Fruit fly (Drosophila melanogaster): ENCODE data around the gene RPA2.
A peak's percentile ranks its signal among the peaks of the same experiment; 100 is the strongest.

The RPA2 gene

DNA sequence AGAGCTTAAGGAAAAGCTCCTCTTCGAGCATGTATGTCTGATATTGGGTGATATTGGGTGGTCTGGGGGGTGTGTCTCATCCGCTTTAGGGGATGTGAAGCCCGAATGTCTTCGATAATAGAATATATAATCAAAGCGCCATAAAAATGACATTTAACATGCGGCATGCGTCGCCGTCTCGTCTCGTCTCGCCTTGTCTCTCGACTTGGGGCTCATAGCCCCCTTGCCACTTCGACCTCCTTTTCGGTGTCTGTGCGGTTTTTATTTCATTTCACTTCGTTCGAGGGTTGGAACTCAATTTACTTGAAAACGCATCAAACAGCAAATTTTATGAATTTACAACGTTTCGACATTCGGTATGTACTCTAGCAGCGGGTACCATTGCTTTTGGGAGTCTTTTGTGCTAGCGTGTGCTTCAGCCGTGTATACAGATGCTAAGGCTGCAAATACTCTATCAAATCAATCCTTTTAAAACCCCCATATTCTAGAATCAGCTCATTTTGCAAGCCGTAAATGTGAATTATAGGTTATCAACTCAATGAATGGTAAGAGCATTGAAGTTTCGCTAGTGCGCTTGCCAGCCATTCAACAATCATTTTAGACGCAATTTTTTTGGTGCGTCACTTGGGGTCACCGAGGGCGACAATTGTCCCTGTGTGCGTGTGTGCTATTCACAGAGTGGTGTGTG, 24.6 kb upstream of the RPA2 start (continued):
- peak; percentile 72 for TF ChIP-seq CG12769 (tag; optimal IDR thresholded peaks at IDR 0.05)
- no peak for TF ChIP-seq B-H2 (GFP tag; optimal IDR thresholded peaks at IDR 0.05)
- peak; percentile 75 for TF ChIP-seq lmd (GFP tag; IDR thresholded peaks at IDR 0.05)
- TF ChIP-seq CG8281 (tag; optimal IDR thresholded peaks at IDR 0.05), result no peak
- TF ChIP-seq CG17328 (GFP tag; IDR thresholded peaks at IDR 0.05), result peak; percentile 57
- TF ChIP-seq CG4282 (GFP tag; optimal IDR thresholded peaks at IDR 0.05), result no peak
- no peak for TF ChIP-seq CG7357 (GFP tag; IDR thresholded peaks at IDR 0.05)
- no peak for TF ChIP-seq B-H1 (GFP tag; IDR thresholded peaks at IDR 0.05)
- no peak for TF ChIP-seq ab (GFP tag; optimal IDR thresholded peaks at IDR 0.05)
- no peak for TF ChIP-seq crp (GFP tag; optimal IDR thresholded peaks at IDR 0.05)
- TF ChIP-seq CG6813 (GFP tag; optimal IDR thresholded peaks at IDR 0.05), result no peak
- TF ChIP-seq CG2875 (GFP tag; optimal IDR thresholded peaks at IDR 0.05), result no peak
- peak; percentile 15 for TF ChIP-seq Mad (GFP tag; optimal IDR thresholded peaks at IDR 0.05)
- peak; percentile 69 for TF ChIP-seq Xbp1 (GFP tag; optimal IDR thresholded peaks at IDR 0.05)
- no peak for TF ChIP-seq CG17912 (GFP tag; optimal IDR thresholded peaks at IDR 0.05)
- TF ChIP-seq BEAF-32 (GFP tag; optimal IDR thresholded peaks at IDR 0.05), result no peak
- no peak for TF ChIP-seq CG2199 (GFP tag; IDR thresholded peaks at IDR 0.05)
- TF ChIP-seq usp (GFP tag; optimal IDR thresholded peaks at IDR 0.05), result no peak
- peak; percentile 20 for TF ChIP-seq tin (GFP tag; optimal IDR thresholded peaks at IDR 0.05)
- no peak for TF ChIP-seq CG6175 (GFP tag; IDR thresholded peaks at IDR 0.05)
- no peak for TF ChIP-seq sr (GFP tag; IDR thresholded peaks at IDR 0.05)
- TF ChIP-seq CG15514 (GFP tag; optimal IDR thresholded peaks at IDR 0.05), result no peak
- TF ChIP-seq E2f2 (GFP tag; IDR thresholded peaks at IDR 0.05), result peak; percentile 31; the same call in 1 of the 2 replicates
- TF ChIP-seq slbo (GFP tag; IDR thresholded peaks at IDR 0.05), result peak; percentile 73
- TF ChIP-seq lab (GFP tag; optimal IDR thresholded peaks at IDR 0.05), result peak; percentile 41
- no peak for TF ChIP-seq CG17568 (GFP tag; optimal IDR thresholded peaks at IDR 0.05)
- no peak for TF ChIP-seq CTCF (GFP tag; optimal IDR thresholded peaks at IDR 0.05)
- peak; percentile 61; the same call in 1 of the 2 replicates for TF ChIP-seq crol (GFP tag; IDR thresholded peaks at IDR 0.05)
- TF ChIP-seq hb (GFP tag; IDR thresholded peaks at IDR 0.05; ENCODE audit: partially characterized antibody), result no peak
- TF ChIP-seq CG9609 (GFP tag; optimal IDR thresholded peaks at IDR 0.05), result peak; percentile 34
- TF ChIP-seq C15 (GFP tag; IDR thresholded peaks at IDR 0.05), result no peak
- TF ChIP-seq chn (GFP tag; optimal IDR thresholded peaks at IDR 0.05), result peak; percentile 43
- peak; percentile 46 for TF ChIP-seq CG8388 (GFP tag; optimal IDR thresholded peaks at IDR 0.05)
- no peak for TF ChIP-seq CG11247 (GFP tag; IDR thresholded peaks at IDR 0.05)
- TF ChIP-seq Aef1 (GFP tag; IDR thresholded peaks at IDR 0.05), result peak; percentile 68
- TF ChIP-seq lov (optimal IDR thresholded peaks at IDR 0.05), result no peak
- 0 out of 3 replicates have a peak, but pooled peaks have one; percentile 13 for TF ChIP-seq lov (GFP tag; IDR thresholded peaks at IDR 0.05)
- TF ChIP-seq dmrt99B (tag; optimal IDR thresholded peaks at IDR 0.05), result peak; percentile 52
- TF ChIP-seq Taf1 (GFP tag; IDR thresholded peaks at IDR 0.05), result no peak; the same call in 1 of the 2 replicates
- TF ChIP-seq Dip2 (GFP tag; IDR thresholded peaks at IDR 0.05), result no peak
- TF ChIP-seq hbn (GFP tag; IDR thresholded peaks at IDR 0.05; ENCODE audit: partially characterized antibody), result no peak
- TF ChIP-seq sc (optimal IDR thresholded peaks at IDR 0.05), result no peak
- no peak for TF ChIP-seq sc (GFP tag; optimal IDR thresholded peaks at IDR 0.05)
- no peak for TF ChIP-seq CHES-1-like (GFP tag; optimal IDR thresholded peaks at IDR 0.05)
- no peak for TF ChIP-seq Chrac-16 (GFP tag; optimal IDR thresholded peaks at IDR 0.05)
- no peak for TF ChIP-seq Nf-YC (tag; optimal IDR thresholded peaks at IDR 0.05)
- TF ChIP-seq CG17361 (GFP tag; IDR thresholded peaks at IDR 0.05), result no peak
- TF ChIP-seq CG8478 (optimal IDR thresholded peaks at IDR 0.05), result no peak
- TF ChIP-seq CG15696 (tag; optimal IDR thresholded peaks at IDR 0.05), result no peak
- TF ChIP-seq Asciz (GFP tag; optimal IDR thresholded peaks at IDR 0.05), result no peak
- peak; percentile 58 for TF ChIP-seq unpg (GFP tag; optimal IDR thresholded peaks at IDR 0.05)
- TF ChIP-seq emc (GFP tag; optimal IDR thresholded peaks at IDR 0.05), result no peak
